Worm (Caenorhabditis elegans) whole organism, L4/young adult: Measurements from ENCODE around the gene T10G3.2.

ENCODE experiments used
- W03F9.2 ChIP-seq: fragments of 150-350 bp; optimal IDR thresholded peaks from 2 replicates; lab custom pipeline; 2014; ENCODE audit warnings: missing biosample characterization, missing genetic modification characterization
- dao-5 ChIP-seq: sonication (generic microtip); optimal IDR thresholded peaks from 2 replicates; lab custom pipeline; 2016; ENCODE audit warnings: missing genotype, missing genetic modification characterization, moderate library complexity, missing compliant biosample characterization
- him-1 ChIP-seq: sonication (generic microtip); optimal IDR thresholded peaks from 2 replicates; lab custom pipeline; 2016; ENCODE audit warnings: missing genotype, missing genetic modification reagents, missing genetic modification characterization, missing compliant biosample characterization

DNA sequence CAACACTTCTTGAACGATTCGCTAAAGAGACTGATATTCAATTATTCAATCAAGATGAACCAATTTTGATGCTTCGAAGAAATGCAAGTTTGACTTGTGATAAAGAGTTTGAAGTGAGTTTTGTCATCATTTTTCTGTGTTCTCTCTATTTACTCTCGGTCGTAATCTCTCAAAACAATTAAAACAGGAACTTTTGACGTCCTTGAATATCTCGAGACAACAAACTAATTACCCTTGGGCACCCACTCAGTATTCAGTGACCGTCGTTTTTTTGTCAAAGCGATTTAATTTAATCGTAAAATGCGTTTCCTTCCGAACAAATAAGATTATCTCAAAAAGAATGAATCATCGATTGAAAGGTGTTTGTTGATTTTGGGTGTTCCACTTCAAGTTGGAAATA lies 15.5 kb downstream of the T10G3.2 start:
- TF ChIP-seq W03F9.2 (tag; lab: Kevin White, UChicago) (no peak), him-1 (tag; lab: Kevin White, UChicago) (no peak), dao-5 (tag; lab: Kevin White, UChicago) (no peak)
